Fruit fly (Drosophila melanogaster) whole organism, embryonic: Measurements from ENCODE around the gene CG32074.

Experiments used
- B-H2 ChIP-seq: fragments of 200-800 bp; sonication (Bioruptor generic); optimal IDR thresholded peaks from 2 replicates; lab custom pipeline; 2018; ENCODE audit warnings: missing biosample characterization, mild to moderate bottlenecking, missing genetic modification characterization
- Blimp-1 ChIP-seq: fragments of 200-800 bp; sonication (Bioruptor generic); optimal IDR thresholded peaks from 3 replicates; lab custom pipeline; 2018; ENCODE audit warnings: missing biosample characterization, missing genetic modification characterization, mild to moderate bottlenecking, moderate library complexity, missing genetic modification reagents
- CG10147 ChIP-seq: fragments of 200-800 bp; sonication (Bioruptor generic); optimal IDR thresholded peaks from 2 replicates; lab custom pipeline; 2019; ENCODE audit warnings: missing biosample characterization, mild to moderate bottlenecking, missing genetic modification characterization, moderate library complexity
- CG12942 ChIP-seq: fragments of 200-800 bp; sonication (Bioruptor generic); optimal IDR thresholded peaks from 3 replicates; lab custom pipeline; 2016; ENCODE audit warnings: missing biosample characterization, missing genetic modification characterization
- CG14050 ChIP-seq: fragments of 200-800 bp; sonication (Bioruptor generic); IDR thresholded peaks from 3 replicates; pipeline ENCODE4 v1.3.6; 2022; ENCODE audit warnings: missing biosample characterization, missing genetic modification characterization
- CG14441 ChIP-seq: fragments of 200-800 bp; sonication (Bioruptor generic); IDR thresholded peaks from 2 replicates; pipeline ENCODE4 v1.3.6; 2022; ENCODE audit warnings: missing biosample characterization, missing genetic modification characterization
- CG15011 ChIP-seq: fragments of 200-800 bp; sonication (Bioruptor generic); optimal IDR thresholded peaks from 3 replicates; lab custom pipeline; 2018; ENCODE audit warnings: missing biosample characterization, mild to moderate bottlenecking, missing genetic modification characterization
- CG1529 ChIP-seq: fragments of 200-800 bp; sonication (Bioruptor generic); optimal IDR thresholded peaks from 3 replicates; lab custom pipeline; 2018; ENCODE audit warnings: missing biosample characterization, missing genetic modification characterization
- CG17829 ChIP-seq: fragments of 200-800 bp; optimal IDR thresholded peaks from 2 replicates; lab custom pipeline; 2019; ENCODE audit warnings: missing biosample characterization, mild to moderate bottlenecking, missing genetic modification characterization, moderate library complexity
- CG30020 ChIP-seq: fragments of 200-800 bp; optimal IDR thresholded peaks from 2 replicates; lab custom pipeline; 2019; ENCODE audit warnings: missing biosample characterization, mild to moderate bottlenecking, missing genetic modification characterization, moderate library complexity
- CG34224 ChIP-seq: fragments of 200-800 bp; sonication (Bioruptor generic); IDR thresholded peaks from 3 replicates; pipeline ENCODE4 v1.3.6; 2022; ENCODE audit warnings: missing biosample characterization, missing genetic modification characterization; ENCODE audit not compliant: partially characterized antibody
- CG3847 ChIP-seq: fragments of 200-800 bp; sonication (Bioruptor generic); IDR thresholded peaks from 2 replicates; pipeline ENCODE4 v1.3.6; 2022; ENCODE audit warnings: missing biosample characterization, missing genetic modification characterization
- CG4820 ChIP-seq: fragments of 200-800 bp; sonication (Bioruptor generic); optimal IDR thresholded peaks from 3 replicates; lab custom pipeline; 2016; ENCODE audit warnings: missing biosample characterization, missing genetic modification characterization
- CG7786 ChIP-seq: fragments of 200-800 bp; sonication (Bioruptor generic); optimal IDR thresholded peaks from 2 replicates; lab custom pipeline; 2016; ENCODE audit warnings: missing biosample characterization, missing genetic modification characterization
- CG8281 ChIP-seq: fragments of 200-800 bp; sonication (Bioruptor generic); optimal IDR thresholded peaks from 2 replicates; lab custom pipeline; 2018; ENCODE audit warnings: missing biosample characterization, mild to moderate bottlenecking, missing genetic modification characterization, moderate library complexity
- CG8765 ChIP-seq: fragments of 200-800 bp; sonication (Bioruptor generic); IDR thresholded peaks from 2 replicates; pipeline ENCODE4 v1.3.6; 2022; ENCODE audit warnings: missing biosample characterization, missing genetic modification characterization
- CG9727 ChIP-seq: fragments of 200-800 bp; sonication (Bioruptor generic); optimal IDR thresholded peaks from 3 replicates; lab custom pipeline; 2017; ENCODE audit warnings: missing biosample characterization, mild to moderate bottlenecking, missing genetic modification characterization
- CHES-1-like ChIP-seq: fragments of 200-800 bp; sonication (Bioruptor generic); optimal IDR thresholded peaks from 2 replicates; lab custom pipeline; 2016; ENCODE audit warnings: missing biosample characterization, missing genetic modification characterization
- Fer1 ChIP-seq: fragments of 200-800 bp; sonication (Bioruptor generic); optimal IDR thresholded peaks from 2 replicates; lab custom pipeline; 2017; ENCODE audit warnings: missing biosample characterization, mild to moderate bottlenecking, missing genetic modification characterization
- HHEX ChIP-seq: fragments of 200-800 bp; sonication (Bioruptor generic); optimal IDR thresholded peaks from 3 replicates; lab custom pipeline; 2017; ENCODE audit warnings: missing biosample characterization, mild to moderate bottlenecking, missing genetic modification characterization, missing genetic modification reagents
- HLH3B ChIP-seq: fragments of 200-800 bp; sonication (Bioruptor generic); IDR thresholded peaks from 2 replicates; pipeline ENCODE4 v1.3.6; 2022; ENCODE audit warnings: missing biosample characterization, missing genetic modification characterization
- HLH54F ChIP-seq: fragments of 200-800 bp; sonication (Bioruptor generic); optimal IDR thresholded peaks from 3 replicates; lab custom pipeline; 2016; ENCODE audit warnings: missing biosample characterization, missing genetic modification characterization
- Hey ChIP-seq: fragments of 200-800 bp; sonication (Bioruptor generic); optimal IDR thresholded peaks from 3 replicates; lab custom pipeline; 2018; ENCODE audit warnings: missing biosample characterization, mild to moderate bottlenecking, missing genetic modification characterization
- Hr3 ChIP-seq: fragments of 200-800 bp; sonication (Bioruptor generic); optimal IDR thresholded peaks from 3 replicates; lab custom pipeline; 2016; ENCODE audit warnings: missing biosample characterization, missing genetic modification characterization
- Hsf ChIP-seq: fragments of 200-800 bp; sonication (Bioruptor generic); optimal IDR thresholded peaks from 3 replicates; lab custom pipeline; 2016; ENCODE audit warnings: missing biosample characterization, missing genetic modification characterization
- Lim3 ChIP-seq: fragments of 200-800 bp; sonication (Bioruptor generic); IDR thresholded peaks from 2 replicates; pipeline ENCODE4 v1.3.6; 2022; ENCODE audit warnings: missing biosample characterization, missing genetic modification characterization
- NfI ChIP-seq: fragments of 200-800 bp; sonication (Bioruptor generic); optimal IDR thresholded peaks from 3 replicates; lab custom pipeline; 2018; ENCODE audit warnings: missing biosample characterization, mild to moderate bottlenecking, missing genetic modification characterization, moderate library complexity
- Rx ChIP-seq: fragments of 200-800 bp; sonication (Bioruptor generic); IDR thresholded peaks from 2 replicates; pipeline ENCODE4 v1.3.6; 2022; ENCODE audit warnings: missing biosample characterization, missing genetic modification characterization
- Taf1 ChIP-seq: fragments of 200-800 bp; sonication (Bioruptor generic); IDR thresholded peaks from 2 replicates; pipeline ENCODE4 v1.3.6; 2022; ENCODE audit warnings: missing biosample characterization, missing genetic modification characterization
- Vsx1 ChIP-seq: fragments of 200-800 bp; sonication (Bioruptor generic); optimal IDR thresholded peaks from 2 replicates; lab custom pipeline; 2017; ENCODE audit warnings: missing biosample characterization, mild to moderate bottlenecking, missing genetic modification characterization, missing genetic modification reagents
- YL-1 ChIP-seq: fragments of 200-800 bp; sonication (Bioruptor generic); optimal IDR thresholded peaks from 3 replicates; lab custom pipeline; 2017; ENCODE audit warnings: missing biosample characterization, mild to moderate bottlenecking, missing genetic modification characterization
- az2 ChIP-seq: fragments of 200-800 bp; sonication (Bioruptor generic); optimal IDR thresholded peaks from 3 replicates; lab custom pipeline; 2016; ENCODE audit warnings: missing biosample characterization, missing genetic modification characterization
- bigmax ChIP-seq: fragments of 200-800 bp; sonication (Bioruptor generic); optimal IDR thresholded peaks from 2 replicates; lab custom pipeline; 2018; ENCODE audit warnings: missing biosample characterization, mild to moderate bottlenecking, missing genetic modification characterization
- br ChIP-seq: fragments of >200 bp; optimal IDR thresholded peaks from 2 replicates; lab custom pipeline; 2017
- croc ChIP-seq: fragments of 200-800 bp; sonication (Bioruptor generic); conservative IDR thresholded peaks from 3 replicates; pipeline ENCODE4 v1.3.6; 2022; ENCODE audit warnings: missing biosample characterization, missing genetic modification characterization
- crp ChIP-seq, 2 experiments: fragments of 200-800 bp; sonication (Bioruptor generic); optimal IDR thresholded peaks; 2 replicates in 1 of 2; 3 replicates in 1 of 2; lab custom pipeline; 2017; ENCODE audit warnings: missing biosample characterization in 2 of 2, missing genetic modification characterization in 2 of 2, mild to moderate bottlenecking in 1 of 2, moderate library complexity in 1 of 2
- dmrt99B ChIP-seq: fragments of 200-800 bp; sonication (Bioruptor generic); optimal IDR thresholded peaks from 2 replicates; lab custom pipeline; 2018; ENCODE audit warnings: missing biosample characterization, mild to moderate bottlenecking, missing genetic modification characterization, moderate library complexity
- ems ChIP-seq: fragments of 200-800 bp; sonication (Bioruptor generic); optimal IDR thresholded peaks from 3 replicates; lab custom pipeline; 2016; ENCODE audit warnings: missing biosample characterization, missing genetic modification characterization
- gfzf ChIP-seq: fragments of 200-800 bp; sonication (Bioruptor generic); optimal IDR thresholded peaks from 2 replicates; lab custom pipeline; 2016; ENCODE audit warnings: missing biosample characterization, mild to moderate bottlenecking, missing genetic modification characterization, moderate library complexity
- grau ChIP-seq: fragments of 200-800 bp; optimal IDR thresholded peaks from 3 replicates; lab custom pipeline; 2019; ENCODE audit warnings: missing biosample characterization, mild to moderate bottlenecking, missing genetic modification characterization, moderate library complexity
- gro ChIP-seq: fragments of 200-800 bp; sonication (Bioruptor generic); optimal IDR thresholded peaks from 2 replicates; lab custom pipeline; 2016; ENCODE audit warnings: missing biosample characterization, missing genetic modification characterization
- knrl ChIP-seq: fragments of 200-800 bp; sonication (Bioruptor generic); IDR thresholded peaks from 3 replicates; pipeline ENCODE4 v1.3.6; 2022; ENCODE audit warnings: missing biosample characterization, missing genetic modification characterization; ENCODE audit not compliant: partially characterized antibody
- mirr ChIP-seq: fragments of 200-800 bp; sonication (Bioruptor generic); optimal IDR thresholded peaks from 3 replicates; lab custom pipeline; 2018; ENCODE audit warnings: missing biosample characterization, mild to moderate bottlenecking, missing genetic modification characterization
- p53 ChIP-seq: fragments of 200-800 bp; sonication (Bioruptor generic); optimal IDR thresholded peaks from 2 replicates; lab custom pipeline; 2016; ENCODE audit warnings: missing biosample characterization, missing genetic modification characterization
- peb ChIP-seq: fragments of 200-800 bp; sonication (Bioruptor generic); IDR thresholded peaks from 2 replicates; pipeline ENCODE4 v1.3.6; 2022; ENCODE audit warnings: missing biosample characterization, missing genetic modification characterization
- pnt ChIP-seq: fragments of 200-800 bp; sonication (Bioruptor generic); optimal IDR thresholded peaks from 3 replicates; lab custom pipeline; 2016; ENCODE audit warnings: missing biosample characterization, missing genetic modification characterization
- pzg ChIP-seq: fragments of 200-800 bp; sonication (Bioruptor generic); optimal IDR thresholded peaks from 3 replicates; lab custom pipeline; 2018; ENCODE audit warnings: missing biosample characterization, mild to moderate bottlenecking, missing genetic modification characterization, moderate library complexity
- sima ChIP-seq: fragments of 200-800 bp; sonication (Bioruptor generic); optimal IDR thresholded peaks from 2 replicates; lab custom pipeline; 2016; ENCODE audit warnings: missing biosample characterization, missing genetic modification characterization
- tap ChIP-seq: fragments of 200-800 bp; optimal IDR thresholded peaks from 3 replicates; lab custom pipeline; 2019; ENCODE audit warnings: missing biosample characterization, mild to moderate bottlenecking, missing genetic modification characterization, moderate library complexity

The CG32074 gene

dm6 chr3L:11169299-11170181 lies 37.4 kb upstream of the CG32074 start, which contains the start of the genes wls and Adck5 (continued):
- peak; percentile 54 for TF ChIP-seq CHES-1-like (GFP tag; lab: Kevin White, UChicago)
- peak; percentile 7 for TF ChIP-seq p53 (GFP tag; lab: Kevin White, UChicago)
- TF ChIP-seq ems (GFP tag; lab: Kevin White, UChicago): no peak
- peak; percentile 41 for TF ChIP-seq pzg (GFP tag; lab: Kevin White, UChicago)
- no peak for TF ChIP-seq grau (tag; lab: Kevin White, UChicago)
- TF ChIP-seq Hr3: no peak
- TF ChIP-seq Vsx1: no peak
- peak; percentile 62 for TF ChIP-seq Hsf (GFP tag; lab: Kevin White, UChicago)
- no peak for TF ChIP-seq B-H2 (GFP tag; lab: Kevin White, UChicago)
- TF ChIP-seq CG30020: no peak
- no peak for TF ChIP-seq br (lab: Kevin White, UChicago)
- peak; percentile 15 for TF ChIP-seq CG8281 (tag; lab: Kevin White, UChicago)
- no peak for TF ChIP-seq Fer1
- TF ChIP-seq croc: no peak
- TF ChIP-seq Rx (GFP tag; lab: Robert Waterston, UW): no peak
- no peak for TF ChIP-seq Blimp-1
- TF ChIP-seq gfzf (GFP tag; lab: Kevin White, UChicago): peak; percentile 83
- TF ChIP-seq NfI (GFP tag; lab: Kevin White, UChicago): peak; percentile 71
- TF ChIP-seq HLH3B: no peak
- no peak for TF ChIP-seq CG3847 (GFP tag; lab: Robert Waterston, UW)
- no peak for TF ChIP-seq Taf1
- TF ChIP-seq Lim3: no peak
- 0 out of 3 replicates have a peak, but pooled peaks have one; percentile 23 for TF ChIP-seq CG34224
- peak; percentile 20 for TF ChIP-seq Hey (tag; lab: Kevin White, UChicago)
- TF ChIP-seq knrl (GFP tag; lab: Robert Waterston, UW): no peak
- peak; percentile 63 for TF ChIP-seq CG9727 (GFP tag; lab: Kevin White, UChicago)
- TF ChIP-seq dmrt99B (tag; lab: Kevin White, UChicago): no peak
- TF ChIP-seq sima: no peak
- no peak for TF ChIP-seq CG10147 (GFP tag; lab: Kevin White, UChicago)
- TF ChIP-seq crp (GFP tag; optimal IDR thresholded peaks at IDR 0.05; lab: Kevin White, UChicago): peak; percentile 58 to 92
- peak; percentile 41 for TF ChIP-seq YL-1 (GFP tag; lab: Kevin White, UChicago)
- TF ChIP-seq CG1529 (GFP tag; lab: Kevin White, UChicago): peak; percentile 21
- peak; percentile 5 for TF ChIP-seq CG7786 (GFP tag; lab: Kevin White, UChicago)
- no peak for TF ChIP-seq CG14050 (GFP tag; lab: Robert Waterston, UW)
- TF ChIP-seq bigmax: peak; percentile 41
- TF ChIP-seq HLH54F (GFP tag; lab: Kevin White, UChicago): no peak
- peak; percentile 65 for TF ChIP-seq mirr
- peak; percentile 58 for TF ChIP-seq HHEX (GFP tag; lab: Kevin White, UChicago)
- no peak for TF ChIP-seq CG12942
- no peak for TF ChIP-seq CG14441 (GFP tag; lab: Robert Waterston, UW)
- TF ChIP-seq peb (GFP tag; lab: Robert Waterston, UW): no peak
- no peak for TF ChIP-seq tap (tag; lab: Kevin White, UChicago)
- no peak for TF ChIP-seq CG17829 (tag; lab: Kevin White, UChicago)
- TF ChIP-seq CG15011: peak; percentile 61
- no peak for TF ChIP-seq pnt (GFP tag; lab: Kevin White, UChicago)
- no peak for TF ChIP-seq CG8765 (GFP tag; lab: Robert Waterston, UW)
- TF ChIP-seq gro (GFP tag; lab: Kevin White, UChicago): peak; percentile 40
- no peak for TF ChIP-seq az2 (GFP tag; lab: Kevin White, UChicago)
- TF ChIP-seq CG4820: no peak
